Fruit fly (Drosophila melanogaster) whole organism, embryonic: ENCODE data around the gene CG11672.

Source experiments
- ATbp ChIP-seq: fragments of 200-800 bp; sonication (Bioruptor generic); optimal IDR thresholded peaks from 2 replicates; lab custom pipeline; 2017; ENCODE audit warnings: missing biosample characterization, mild to moderate bottlenecking, missing genetic modification characterization, missing genetic modification reagents
- Atf6 ChIP-seq: fragments of 200-800 bp; sonication (Bioruptor generic); IDR thresholded peaks from 2 replicates; pipeline ENCODE4 v1.3.6; 2022; ENCODE audit warnings: missing biosample characterization, missing genetic modification characterization
- B-H2 ChIP-seq: fragments of 200-800 bp; sonication (Bioruptor generic); optimal IDR thresholded peaks from 2 replicates; lab custom pipeline; 2018; ENCODE audit warnings: missing biosample characterization, mild to moderate bottlenecking, missing genetic modification characterization
- CG10274 ChIP-seq: fragments of 200-800 bp; sonication (Bioruptor generic); optimal IDR thresholded peaks from 3 replicates; lab custom pipeline; 2017; ENCODE audit warnings: missing biosample characterization, mild to moderate bottlenecking, missing genetic modification characterization
- CG10321 ChIP-seq: fragments of 200-800 bp; sonication (Bioruptor generic); IDR thresholded peaks from 2 replicates; pipeline ENCODE4 v1.3.6; 2022; ENCODE audit warnings: missing biosample characterization, missing genetic modification characterization
- CG10462 ChIP-seq: fragments of 200-800 bp; sonication (Bioruptor generic); optimal IDR thresholded peaks from 2 replicates; lab custom pipeline; 2016; ENCODE audit warnings: missing biosample characterization, missing genetic modification characterization
- CG11398 ChIP-seq: fragments of 200-800 bp; sonication (Bioruptor generic); optimal IDR thresholded peaks from 2 replicates; lab custom pipeline; 2016; ENCODE audit warnings: missing biosample characterization, missing genetic modification characterization
- CG13296 ChIP-seq: fragments of 200-800 bp; sonication (Bioruptor generic); optimal IDR thresholded peaks from 3 replicates; lab custom pipeline; 2018; ENCODE audit warnings: missing biosample characterization, mild to moderate bottlenecking, missing genetic modification characterization
- CG15073 ChIP-seq: fragments of 200-800 bp; sonication (Bioruptor generic); optimal IDR thresholded peaks from 2 replicates; lab custom pipeline; 2016; ENCODE audit warnings: missing biosample characterization, missing genetic modification characterization
- CG15514 ChIP-seq: fragments of 200-800 bp; sonication (Bioruptor generic); optimal IDR thresholded peaks from 3 replicates; lab custom pipeline; 2017; ENCODE audit warnings: missing biosample characterization, missing genetic modification characterization, mild to moderate bottlenecking, moderate library complexity, missing genetic modification reagents
- CG1602 ChIP-seq: fragments of 200-800 bp; sonication (Bioruptor generic); optimal IDR thresholded peaks from 3 replicates; lab custom pipeline; 2016; ENCODE audit warnings: missing biosample characterization, missing genetic modification characterization
- CG1603 ChIP-seq: fragments of 200-800 bp; sonication (Bioruptor generic); optimal IDR thresholded peaks from 2 replicates; lab custom pipeline; 2019; ENCODE audit warnings: missing biosample characterization, mild to moderate bottlenecking, missing genetic modification characterization, moderate library complexity
- CG16813 ChIP-seq: fragments of 200-800 bp; sonication (Bioruptor generic); IDR thresholded peaks from 3 replicates; pipeline ENCODE4 v1.3.6; 2022; ENCODE audit warnings: missing biosample characterization, missing genetic modification characterization; ENCODE audit not compliant: partially characterized antibody
- CG16815 ChIP-seq: fragments of 200-800 bp; sonication (Bioruptor generic); optimal IDR thresholded peaks from 3 replicates; lab custom pipeline; 2017; ENCODE audit warnings: missing biosample characterization, mild to moderate bottlenecking, missing genetic modification characterization
- CG17186 ChIP-seq: fragments of 200-800 bp; sonication (Bioruptor generic); optimal IDR thresholded peaks from 3 replicates; lab custom pipeline; 2017; ENCODE audit warnings: missing biosample characterization, missing genetic modification reagents, missing genetic modification characterization
- CG18764 ChIP-seq: fragments of 200-800 bp; sonication (Bioruptor generic); optimal IDR thresholded peaks from 3 replicates; lab custom pipeline; 2016; ENCODE audit warnings: missing biosample characterization, missing genetic modification characterization
- CG31365 ChIP-seq: fragments of 200-800 bp; sonication (Bioruptor generic); optimal IDR thresholded peaks from 2 replicates; lab custom pipeline; 2018; ENCODE audit warnings: missing biosample characterization, mild to moderate bottlenecking, missing genetic modification characterization
- CG3281 ChIP-seq: fragments of 200-800 bp; sonication (Bioruptor generic); optimal IDR thresholded peaks from 3 replicates; lab custom pipeline; 2017; ENCODE audit warnings: missing biosample characterization, mild to moderate bottlenecking, missing genetic modification characterization
- CG43689 ChIP-seq: fragments of 200-800 bp; sonication (Bioruptor generic); IDR thresholded peaks from 2 replicates; pipeline ENCODE4 v1.3.6; 2022; ENCODE audit warnings: missing biosample characterization, missing genetic modification characterization
- CG6683 ChIP-seq: fragments of 200-800 bp; sonication (Bioruptor generic); optimal IDR thresholded peaks from 2 replicates; lab custom pipeline; 2017; ENCODE audit warnings: missing biosample characterization, mild to moderate bottlenecking, missing genetic modification characterization, missing genetic modification reagents
- CG7357 ChIP-seq: fragments of 200-800 bp; sonication (Bioruptor generic); IDR thresholded peaks from 3 replicates; pipeline ENCODE4 v1.3.6; 2022; ENCODE audit warnings: missing biosample characterization, missing genetic modification characterization
- CG7963 ChIP-seq: fragments of 200-800 bp; sonication (Bioruptor generic); IDR thresholded peaks from 3 replicates; pipeline ENCODE4 v1.3.6; 2022; ENCODE audit warnings: missing biosample characterization, missing genetic modification characterization; ENCODE audit not compliant: partially characterized antibody
- CG8290 ChIP-seq, 3 experiments: fragments of 200-800 bp; sonication (Bioruptor generic); optimal IDR thresholded peaks; 2 replicates each; lab custom pipeline; 2016 to 2019; ENCODE audit warnings: missing biosample characterization in 3 of 3, missing genetic modification characterization in 3 of 3, mild to moderate bottlenecking in 2 of 3, moderate library complexity in 1 of 3
- D ChIP-seq, 2 experiments: fragments of 200-800 bp in 1 of 2; fragments of >200 bp in 1 of 2; sonication (Bioruptor generic) in 1 of 2; optimal IDR thresholded peaks; 2 replicates in 1 of 2; 3 replicates in 1 of 2; lab custom pipeline; 2017; ENCODE audit warnings: mild to moderate bottlenecking in 1 of 2, missing biosample characterization in 1 of 2, missing genetic modification characterization in 1 of 2, missing genetic modification reagents in 1 of 2
- Doc3 ChIP-seq: fragments of 200-800 bp; sonication (Bioruptor generic); IDR thresholded peaks from 3 replicates; pipeline ENCODE4 v1.3.6; 2022; ENCODE audit warnings: missing biosample characterization, missing genetic modification characterization; ENCODE audit not compliant: partially characterized antibody
- HHEX ChIP-seq: fragments of 200-800 bp; sonication (Bioruptor generic); optimal IDR thresholded peaks from 3 replicates; lab custom pipeline; 2017; ENCODE audit warnings: missing biosample characterization, mild to moderate bottlenecking, missing genetic modification characterization, missing genetic modification reagents
- Hmr ChIP-seq: fragments of 200-800 bp; sonication (Bioruptor generic); optimal IDR thresholded peaks from 3 replicates; lab custom pipeline; 2017; ENCODE audit warnings: mild to moderate bottlenecking, missing biosample characterization, missing genetic modification reagents, missing genetic modification characterization
- Lim3 ChIP-seq: fragments of 200-800 bp; sonication (Bioruptor generic); IDR thresholded peaks from 2 replicates; pipeline ENCODE4 v1.3.6; 2022; ENCODE audit warnings: missing biosample characterization, missing genetic modification characterization
- Lpt ChIP-seq: fragments of >200 bp; optimal IDR thresholded peaks from 2 replicates; lab custom pipeline; 2018; ENCODE audit warnings: missing biosample characterization, missing genetic modification characterization
- MESR4 ChIP-seq: fragments of 200-800 bp; sonication (Bioruptor generic); optimal IDR thresholded peaks from 2 replicates; lab custom pipeline; 2018; ENCODE audit warnings: missing biosample characterization, mild to moderate bottlenecking, missing genetic modification characterization, moderate library complexity
- Sox102F ChIP-seq: fragments of 200-800 bp; sonication (Bioruptor generic); optimal IDR thresholded peaks from 2 replicates; lab custom pipeline; 2018; ENCODE audit warnings: missing biosample characterization, mild to moderate bottlenecking, missing genetic modification characterization, moderate library complexity
- Spps ChIP-seq: fragments of 200-800 bp; sonication (Bioruptor generic); optimal IDR thresholded peaks from 2 replicates; lab custom pipeline; 2018; ENCODE audit warnings: missing biosample characterization, mild to moderate bottlenecking, missing genetic modification characterization
- Xbp1 ChIP-seq: fragments of 200-800 bp; sonication (Bioruptor generic); optimal IDR thresholded peaks from 3 replicates; lab custom pipeline; 2016; ENCODE audit warnings: missing biosample characterization, mild to moderate bottlenecking, missing genetic modification characterization
- YL-1 ChIP-seq: fragments of 200-800 bp; sonication (Bioruptor generic); optimal IDR thresholded peaks from 3 replicates; lab custom pipeline; 2017; ENCODE audit warnings: missing biosample characterization, mild to moderate bottlenecking, missing genetic modification characterization
- ap ChIP-seq: fragments of 200-800 bp; sonication (Bioruptor generic); IDR thresholded peaks from 2 replicates; pipeline ENCODE4 v1.3.6; 2022; ENCODE audit warnings: missing biosample characterization, missing genetic modification characterization
- ase ChIP-seq: fragments of 200-800 bp; sonication (Bioruptor generic); IDR thresholded peaks from 3 replicates; pipeline ENCODE4 v1.3.6; 2022; ENCODE audit warnings: missing biosample characterization, missing genetic modification characterization
- cas ChIP-seq: fragments of 200-800 bp; sonication (Bioruptor generic); IDR thresholded peaks from 2 replicates; pipeline ENCODE4 v1.3.6; 2022; ENCODE audit warnings: missing biosample characterization, missing genetic modification characterization
- exex ChIP-seq: fragments of 200-800 bp; sonication (Bioruptor generic); optimal IDR thresholded peaks from 4 replicates; lab custom pipeline; 2018; ENCODE audit warnings: missing biosample characterization, mild to moderate bottlenecking, missing genetic modification characterization, moderate library complexity
- fru ChIP-seq: fragments of >200 bp; optimal IDR thresholded peaks from 2 replicates; lab custom pipeline; 2017
- hth ChIP-seq: fragments of >200 bp; optimal IDR thresholded peaks from 2 replicates; lab custom pipeline; 2017; ENCODE audit warnings: inconsistent platforms
- lbe ChIP-seq: fragments of 200-800 bp; sonication (Bioruptor generic); optimal IDR thresholded peaks from 2 replicates; lab custom pipeline; 2016; ENCODE audit warnings: missing biosample characterization, mild to moderate bottlenecking, missing genetic modification characterization
- onecut ChIP-seq: fragments of 200-800 bp; sonication (Bioruptor generic); IDR thresholded peaks from 2 replicates; pipeline ENCODE4 v1.3.6; 2022; ENCODE audit warnings: missing biosample characterization, missing genetic modification characterization
- otp ChIP-seq: fragments of 200-800 bp; sonication (Bioruptor generic); IDR thresholded peaks from 3 replicates; pipeline ENCODE4, ENCODE4 v1.3.6; 2022; ENCODE audit warnings: missing biosample characterization, missing genetic modification characterization
- p53 ChIP-seq: fragments of 200-800 bp; sonication (Bioruptor generic); optimal IDR thresholded peaks from 2 replicates; lab custom pipeline; 2016; ENCODE audit warnings: missing biosample characterization, missing genetic modification characterization
- peb ChIP-seq: fragments of 200-800 bp; sonication (Bioruptor generic); IDR thresholded peaks from 2 replicates; pipeline ENCODE4 v1.3.6; 2022; ENCODE audit warnings: missing biosample characterization, missing genetic modification characterization
- shn ChIP-seq: fragments of 200-800 bp; sonication (Bioruptor generic); optimal IDR thresholded peaks from 3 replicates; lab custom pipeline; 2016; ENCODE audit warnings: missing biosample characterization, missing genetic modification characterization
- slou ChIP-seq: fragments of 200-800 bp; sonication (Bioruptor generic); optimal IDR thresholded peaks from 3 replicates; lab custom pipeline; 2016; ENCODE audit warnings: missing biosample characterization, missing genetic modification characterization
- slp2 ChIP-seq: fragments of 200-800 bp; sonication (Bioruptor generic); optimal IDR thresholded peaks from 2 replicates; lab custom pipeline; 2016; ENCODE audit warnings: missing biosample characterization, missing genetic modification characterization
- trh ChIP-seq: fragments of 200-800 bp; sonication (Bioruptor generic); optimal IDR thresholded peaks from 2 replicates; lab custom pipeline; 2016; ENCODE audit warnings: missing biosample characterization, missing genetic modification characterization

Gene CG11672

DNA sequence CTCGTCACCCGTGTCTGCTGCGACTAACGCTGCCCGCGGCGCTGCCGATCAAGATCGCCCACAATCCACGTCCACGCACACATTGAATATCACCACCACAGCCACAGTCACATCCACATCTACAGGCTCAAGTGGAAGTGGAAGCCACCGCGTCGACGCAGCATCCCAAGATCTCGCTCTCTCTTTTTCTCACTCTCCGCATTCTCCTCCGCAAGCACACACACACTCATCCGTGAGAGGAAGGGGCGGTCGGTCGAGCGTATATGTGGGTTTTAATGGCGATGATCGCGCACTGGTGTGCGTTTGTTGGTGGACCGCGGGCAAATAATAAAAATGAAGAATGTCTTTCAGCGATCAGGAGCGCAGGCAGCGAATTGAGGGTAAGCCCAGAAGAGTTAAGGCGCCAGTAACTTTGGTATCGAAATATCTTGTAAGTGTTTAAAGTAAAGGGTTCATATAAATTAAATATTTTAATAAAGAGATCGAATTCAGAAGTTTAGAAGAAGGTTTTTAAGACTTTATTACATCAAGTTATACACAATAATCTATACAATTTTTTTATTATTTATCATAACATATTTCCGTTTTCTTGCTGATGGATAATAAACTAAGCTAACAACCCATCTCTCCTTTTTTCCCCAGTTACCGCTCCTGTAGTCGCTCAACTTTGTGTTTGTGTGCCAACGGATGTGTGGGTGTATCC, 43.5 kb upstream of the CG11672 start, which contains the start of gene Poxm (continued):
- TF ChIP-seq peb (GFP tag; lab: Robert Waterston, UW): peak; percentile 73
- TF ChIP-seq CG11398 (GFP tag; lab: Kevin White, UChicago): no peak
- TF ChIP-seq shn: peak; percentile 8
- no peak for TF ChIP-seq Doc3 (GFP tag; lab: Robert Waterston, UW)
- peak; percentile 80 for TF ChIP-seq CG13296
- peak; percentile 79 for TF ChIP-seq Atf6 (GFP tag; lab: Robert Waterston, UW)
- TF ChIP-seq CG1602 (GFP tag; lab: Kevin White, UChicago): peak; percentile 92
- TF ChIP-seq CG17186 (GFP tag; lab: Kevin White, UChicago): peak; percentile 49
- TF ChIP-seq CG16815 (GFP tag; lab: Kevin White, UChicago): peak; percentile 91
- TF ChIP-seq fru: no peak
- TF ChIP-seq CG7357 (GFP tag; lab: Robert Waterston, UW): peak; percentile 87
- TF ChIP-seq slp2 (GFP tag; lab: Kevin White, UChicago): peak; percentile 64
- TF ChIP-seq CG10321 (GFP tag; lab: Robert Waterston, UW): 0 out of 2 replicates have a peak, but pooled peaks have one; percentile 28
- TF ChIP-seq onecut (GFP tag; lab: Robert Waterston, UW): peak; percentile 74
- TF ChIP-seq MESR4: no peak
- no peak for TF ChIP-seq Lpt (GFP tag; lab: Kevin White, UChicago)
- TF ChIP-seq CG15514 (GFP tag; lab: Kevin White, UChicago): peak; percentile 21
- peak; percentile 69 for TF ChIP-seq CG10274
- TF ChIP-seq CG1603 (tag; lab: Kevin White, UChicago): peak; percentile 28
- TF ChIP-seq trh (GFP tag; lab: Kevin White, UChicago): peak; percentile 80
- no peak for TF ChIP-seq p53
- peak; percentile 79 for TF ChIP-seq ap (GFP tag; lab: Robert Waterston, UW)
- TF ChIP-seq slou (GFP tag; lab: Kevin White, UChicago): peak; percentile 61
- peak; percentile 92 for TF ChIP-seq Xbp1 (GFP tag; lab: Kevin White, UChicago)
- TF ChIP-seq Sox102F: peak; percentile 90
- TF ChIP-seq cas (GFP tag; lab: Robert Waterston, UW): peak; percentile 64; the same call in 1 of the 2 replicates
- 0 out of 2 replicates have a peak, but pooled peaks have one; percentile 64 for TF ChIP-seq Lim3 (GFP tag; lab: Robert Waterston, UW)
- TF ChIP-seq lbe: peak; percentile 80
- TF ChIP-seq Hmr (GFP tag; lab: Kevin White, UChicago): peak; percentile 82
- TF ChIP-seq CG43689 (GFP tag; lab: Robert Waterston, UW): peak; percentile 26; the same call in 1 of the 2 replicates
- TF ChIP-seq CG3281: no peak
- TF ChIP-seq ase (GFP tag; lab: Robert Waterston, UW): peak; percentile 79
- TF ChIP-seq CG6683 (GFP tag; lab: Kevin White, UChicago): no peak
- peak; percentile 81 for TF ChIP-seq ATbp
- TF ChIP-seq B-H2: peak; percentile 39
- peak; percentile 89 for TF ChIP-seq HHEX (GFP tag; lab: Kevin White, UChicago)
- TF ChIP-seq CG18764: peak; percentile 73
- peak; percentile 88 for TF ChIP-seq Spps (tag; lab: Kevin White, UChicago)
- no peak for TF ChIP-seq CG7963 (GFP tag; lab: Robert Waterston, UW)
- TF ChIP-seq CG31365 (tag; lab: Kevin White, UChicago): no peak
- no peak for TF ChIP-seq D (optimal IDR thresholded peaks at IDR 0.05; lab: Kevin White, UChicago)
- peak; percentile 96 for TF ChIP-seq D (GFP tag; optimal IDR thresholded peaks at IDR 0.05; lab: Kevin White, UChicago)
- peak; percentile 72 for TF ChIP-seq CG15073 (GFP tag; lab: Kevin White, UChicago)
- TF ChIP-seq YL-1 (GFP tag; lab: Kevin White, UChicago): peak; percentile 21
- TF ChIP-seq exex (tag; lab: Kevin White, UChicago): peak; percentile 24
- TF ChIP-seq CG10462 (GFP tag; lab: Kevin White, UChicago): peak; percentile 84
- peak; percentile 56 for TF ChIP-seq CG16813 (GFP tag; lab: Robert Waterston, UW)
- TF ChIP-seq otp (GFP tag; lab: Robert Waterston, UW): no peak
- TF ChIP-seq CG8290 (GFP tag; optimal IDR thresholded peaks at IDR 0.05; lab: Kevin White, UChicago): peak; percentile 78
- peak in 1 of 2 experiments; percentile 83 for TF ChIP-seq CG8290 (tag; optimal IDR thresholded peaks at IDR 0.05; lab: Kevin White, UChicago)
- TF ChIP-seq hth (lab: Kevin White, UChicago): peak; percentile 46
